Worm (Caenorhabditis elegans): ENCODE results near the gene C35A5.8.

- TF ChIP-seq nhr-76 (tag; optimal IDR thresholded peaks at IDR 0.05) (no peak), nhr-23 (tag; optimal IDR thresholded peaks at IDR 0.05) (no peak), unc-62 (GFP tag; optimal IDR thresholded peaks at IDR 0.05) (no peak)
These were observed 9.6 kb upstream of the C35A5.8 start for ce11 chrV:10535325-10535724.
